Fruit fly (Drosophila melanogaster) whole organism, pupa: ENCODE results near the gene OXA1L.
A peak's percentile ranks its signal among the peaks of the same experiment; 100 is the strongest.

ENCODE experiments used
- CG10348 ChIP-seq: fragments of 200-800 bp; sonication (Bioruptor generic); IDR thresholded peaks from 2 replicates; pipeline ENCODE4 v1.3.6; 2022; ENCODE audit warnings: missing biosample characterization, missing genetic modification characterization
- CG12605 ChIP-seq: fragments of 200-800 bp; sonication (Bioruptor generic); IDR thresholded peaks from 2 replicates; pipeline ENCODE4 v1.3.6; 2022; ENCODE audit warnings: missing biosample characterization, missing genetic modification characterization
- CG13204 ChIP-seq: fragments of 200-800 bp; sonication (Bioruptor generic); optimal IDR thresholded peaks from 2 replicates; lab custom pipeline; 2018; ENCODE audit warnings: missing biosample characterization, mild to moderate bottlenecking, missing genetic modification characterization, moderate library complexity
- CG14655 ChIP-seq: fragments of 200-800 bp; sonication (Bioruptor generic); optimal IDR thresholded peaks from 3 replicates; lab custom pipeline; 2017; ENCODE audit warnings: mild to moderate bottlenecking, missing biosample characterization, missing genetic modification reagents, missing genetic modification characterization
- CG15710 ChIP-seq: fragments of 200-800 bp; sonication (Bioruptor generic); optimal IDR thresholded peaks from 2 replicates; lab custom pipeline; 2018; ENCODE audit warnings: missing biosample characterization, mild to moderate bottlenecking, missing genetic modification characterization, moderate library complexity
- CG17806 ChIP-seq: fragments of 200-800 bp; sonication (Bioruptor generic); optimal IDR thresholded peaks from 2 replicates; lab custom pipeline; 2018; ENCODE audit warnings: missing biosample characterization, mild to moderate bottlenecking, missing genetic modification characterization, moderate library complexity
- CG32121 ChIP-seq: fragments of 200-800 bp; sonication (Bioruptor generic); IDR thresholded peaks from 2 replicates; pipeline ENCODE4 v1.3.6; 2022; ENCODE audit warnings: missing biosample characterization, missing genetic modification characterization
- CG34367 ChIP-seq: fragments of 200-800 bp; sonication (Bioruptor generic); optimal IDR thresholded peaks from 2 replicates; lab custom pipeline; 2018; ENCODE audit warnings: missing biosample characterization, mild to moderate bottlenecking, missing genetic modification characterization
- CG4496 ChIP-seq: fragments of 200-800 bp; sonication (Bioruptor generic); IDR thresholded peaks from 3 replicates; pipeline ENCODE4 v1.3.6; 2022; ENCODE audit warnings: missing biosample characterization, missing genetic modification characterization
- CG8159 ChIP-seq: fragments of 200-800 bp; sonication (Bioruptor generic); optimal IDR thresholded peaks from 3 replicates; lab custom pipeline; 2018; ENCODE audit warnings: missing biosample characterization, mild to moderate bottlenecking, missing genetic modification characterization, moderate library complexity
- CG8301 ChIP-seq: fragments of 200-800 bp; sonication (Bioruptor generic); optimal IDR thresholded peaks from 2 replicates; lab custom pipeline; 2018; ENCODE audit warnings: missing biosample characterization, mild to moderate bottlenecking, missing genetic modification characterization
- CG9948 ChIP-seq: fragments of 200-800 bp; sonication (Bioruptor generic); optimal IDR thresholded peaks from 2 replicates; lab custom pipeline; 2018; ENCODE audit warnings: missing biosample characterization, mild to moderate bottlenecking, missing genetic modification characterization, moderate library complexity
- D1 ChIP-seq: fragments of 200-800 bp; sonication (Bioruptor generic); optimal IDR thresholded peaks from 2 replicates; lab custom pipeline; 2018; ENCODE audit warnings: missing biosample characterization, mild to moderate bottlenecking, missing genetic modification characterization, moderate library complexity
- EcR ChIP-seq: fragments of 200-800 bp; sonication (Bioruptor generic); optimal IDR thresholded peaks from 3 replicates; lab custom pipeline; 2019; ENCODE audit warnings: missing biosample characterization, missing genetic modification characterization, mild to moderate bottlenecking, moderate library complexity, missing genetic modification reagents
- Ets98B ChIP-seq: fragments of 200-800 bp; sonication (Bioruptor generic); IDR thresholded peaks from 2 replicates; pipeline ENCODE4 v1.3.6; 2022; ENCODE audit warnings: missing biosample characterization, missing genetic modification characterization
- Pif1A ChIP-seq: fragments of 200-800 bp; sonication (Bioruptor generic); optimal IDR thresholded peaks from 3 replicates; lab custom pipeline; 2016; ENCODE audit warnings: missing biosample characterization, missing genetic modification characterization
- Pif1B ChIP-seq: fragments of 200-800 bp; sonication (Bioruptor generic); optimal IDR thresholded peaks from 3 replicates; lab custom pipeline; 2016; ENCODE audit warnings: missing biosample characterization, missing genetic modification characterization
- Snoo ChIP-seq: fragments of 200-800 bp; sonication (Bioruptor generic); optimal IDR thresholded peaks from 3 replicates; lab custom pipeline; 2017; ENCODE audit warnings: missing biosample characterization, mild to moderate bottlenecking, missing genetic modification characterization, inconsistent platforms
- fd96Ca ChIP-seq: fragments of 200-800 bp; sonication (Bioruptor generic); IDR thresholded peaks from 3 replicates; pipeline ENCODE4 v1.3.6; 2022; ENCODE audit warnings: missing biosample characterization, missing genetic modification characterization
- gl ChIP-seq: fragments of 200-800 bp; sonication (Bioruptor generic); optimal IDR thresholded peaks from 2 replicates; lab custom pipeline; 2018; ENCODE audit warnings: missing biosample characterization, mild to moderate bottlenecking, missing genetic modification characterization
- rn ChIP-seq: fragments of 200-800 bp; sonication (Bioruptor generic); IDR thresholded peaks from 2 replicates; pipeline ENCODE4 v1.3.6; 2022; ENCODE audit warnings: missing biosample characterization, missing genetic modification characterization

OXA1L gene

DNA sequence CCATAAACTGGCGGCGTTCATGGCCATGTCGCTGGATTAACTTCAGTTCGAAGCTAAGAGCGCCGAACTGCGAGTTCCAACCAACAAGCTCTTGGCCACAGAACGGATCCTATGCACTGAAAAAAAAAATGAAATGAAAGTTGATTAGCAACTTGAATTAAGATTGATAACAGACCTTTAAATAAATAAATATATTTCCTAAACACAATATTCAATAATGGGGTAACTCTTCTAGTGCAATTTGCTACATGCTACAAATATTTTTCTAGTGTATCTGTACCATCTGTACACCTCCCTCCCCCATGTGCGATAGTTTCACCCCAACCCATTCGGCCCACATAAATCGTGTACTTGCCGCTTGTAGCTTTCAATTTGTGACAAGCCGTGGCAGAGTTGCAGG, 23.3 kb upstream of the OXA1L start:
- TF ChIP-seq CG32121 (GFP tag; lab: Robert Waterston, UW): no peak
- TF ChIP-seq CG14655: peak; percentile 5
- peak; percentile 19 for TF ChIP-seq CG8159 (tag; lab: Kevin White, UChicago)
- TF ChIP-seq, all 21 proteins: peak for 2

- TF ChIP-seq gl: peak; percentile 1
- TF ChIP-seq CG15710 (tag; lab: Kevin White, UChicago): no peak
- TF ChIP-seq CG34367: no peak
- TF ChIP-seq CG12605: no peak
- TF ChIP-seq Pif1A (GFP tag; lab: Kevin White, UChicago): no peak
- no peak for TF ChIP-seq EcR (GFP tag; lab: Kevin White, UChicago)
- peak; percentile 62 for TF ChIP-seq CG9948 (tag; lab: Kevin White, UChicago)
- TF ChIP-seq fd96Ca: no peak
- TF ChIP-seq rn (GFP tag; lab: Robert Waterston, UW): no peak
- TF ChIP-seq CG10348: no peak
- no peak for TF ChIP-seq Pif1B (GFP tag; lab: Kevin White, UChicago)
- TF ChIP-seq CG32121 (GFP tag; lab: Robert Waterston, UW): no peak
- peak; percentile 51 for TF ChIP-seq CG8301 (tag; lab: Kevin White, UChicago)
- peak; percentile 63 for TF ChIP-seq CG8159 (tag; lab: Kevin White, UChicago)
- peak; percentile 32; the same call in 1 of the 2 replicates for TF ChIP-seq Ets98B
- peak; percentile 63 for TF ChIP-seq CG17806 (tag; lab: Kevin White, UChicago)
- no peak for TF ChIP-seq Snoo (tag; lab: Kevin White, UChicago)
- TF ChIP-seq CG13204 (GFP tag; lab: Kevin White, UChicago): no peak
- TF ChIP-seq D1: no peak
- peak; percentile 63 for TF ChIP-seq CG14655
- TF ChIP-seq CG4496 (GFP tag; lab: Robert Waterston, UW): peak; percentile 15; the same call in 1 of the 3 replicates
Measured at dm6 chr3L:10904770-10905169, 18.5 kb upstream of the OXA1L start.

- TF ChIP-seq Snoo (tag; lab: Kevin White, UChicago) (peak; percentile 20), CG8301 (tag; lab: Kevin White, UChicago) (peak; percentile 56), fd96Ca (no peak), CG8159 (tag; lab: Kevin White, UChicago) (peak; percentile 5), CG14655 (peak; percentile 81), CG10348 (no peak), CG9948 (tag; lab: Kevin White, UChicago) (peak; percentile 59), D1 (no peak)
Measured at dm6 chr3L:10903449-10903848, 17.2 kb upstream of the OXA1L start.

DNA sequence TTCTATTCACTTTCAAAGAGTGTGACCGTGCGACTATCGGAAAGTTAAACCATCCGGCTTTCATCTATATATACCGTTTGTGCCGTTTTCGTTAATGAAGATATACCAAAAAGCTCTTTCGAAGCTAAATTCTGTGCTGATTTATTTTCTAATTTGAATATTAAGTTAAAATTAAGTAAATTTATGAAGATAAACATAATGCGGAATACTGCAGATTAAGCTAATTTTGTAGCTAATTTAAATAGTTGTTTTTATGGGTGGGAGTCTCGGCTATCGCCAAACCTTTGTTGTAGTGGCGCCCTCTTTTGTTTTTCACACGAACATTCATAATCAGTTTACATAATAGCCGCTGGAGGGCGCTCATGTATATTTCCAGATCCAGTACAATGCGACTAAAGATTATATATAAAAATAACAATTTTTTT, 12.8 kb upstream of the OXA1L start, which contains the start of gene Aps:
TSS of gene Aps (minus strand) at position 37 of the 425 bp plus-strand sequence.
- peak; percentile 26; the same call in 1 of the 3 replicates for TF ChIP-seq CG4496 (GFP tag; lab: Robert Waterston, UW)
- TF ChIP-seq CG17806 (tag; lab: Kevin White, UChicago): no peak
- TF ChIP-seq Snoo (tag; lab: Kevin White, UChicago): no peak
- TF ChIP-seq CG8301 (tag; lab: Kevin White, UChicago): no peak
- TF ChIP-seq Ets98B: no peak
- TF ChIP-seq D1: no peak
- TF ChIP-seq CG13204 (GFP tag; lab: Kevin White, UChicago): no peak
- no peak for TF ChIP-seq fd96Ca
- no peak for TF ChIP-seq CG32121 (GFP tag; lab: Robert Waterston, UW)
- TF ChIP-seq CG12605: no peak
- no peak for TF ChIP-seq EcR (GFP tag; lab: Kevin White, UChicago)
- no peak for TF ChIP-seq CG8159 (tag; lab: Kevin White, UChicago)
- TF ChIP-seq Pif1B (GFP tag; lab: Kevin White, UChicago): peak; percentile 16

DNA sequence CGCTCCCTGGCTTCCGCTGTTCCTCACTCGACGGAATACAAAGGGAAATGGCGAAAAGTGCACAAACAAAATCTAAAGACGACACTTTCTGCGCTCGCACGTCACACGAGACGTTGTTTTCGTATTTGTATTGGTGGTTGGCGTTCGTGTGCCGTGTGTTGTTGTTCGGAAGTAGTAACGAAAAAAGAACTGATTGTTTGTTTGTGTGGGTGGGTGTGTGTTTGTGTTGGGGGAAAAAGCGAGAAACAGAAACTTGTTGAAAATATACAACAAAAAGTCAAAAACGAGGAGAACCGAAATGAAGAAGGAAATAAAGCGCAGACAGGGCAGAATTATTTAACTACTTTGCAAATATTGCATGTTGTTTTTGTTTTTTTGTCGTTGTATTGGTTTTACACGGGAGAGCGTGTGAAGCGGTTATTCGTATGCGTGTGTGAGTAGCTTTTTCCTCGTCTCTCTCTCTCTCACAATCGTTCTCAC, 12.0 kb upstream of the OXA1L start:
- peak; percentile 14 for TF ChIP-seq CG13204 (GFP tag; lab: Kevin White, UChicago)
- TF ChIP-seq CG8301 (tag; lab: Kevin White, UChicago): no peak
- no peak for TF ChIP-seq CG15710 (tag; lab: Kevin White, UChicago)
- peak; percentile 37 for TF ChIP-seq gl
- TF ChIP-seq rn (GFP tag; lab: Robert Waterston, UW): no peak
- TF ChIP-seq CG14655: no peak
- no peak for TF ChIP-seq EcR (GFP tag; lab: Kevin White, UChicago)
- no peak for TF ChIP-seq Snoo (tag; lab: Kevin White, UChicago)
- no peak for TF ChIP-seq CG10348
- peak; percentile 16 for TF ChIP-seq CG8159 (tag; lab: Kevin White, UChicago)
- TF ChIP-seq CG17806 (tag; lab: Kevin White, UChicago): no peak
- no peak for TF ChIP-seq CG4496 (GFP tag; lab: Robert Waterston, UW)
- TF ChIP-seq fd96Ca: no peak
- no peak for TF ChIP-seq CG12605
- TF ChIP-seq CG32121 (GFP tag; lab: Robert Waterston, UW): no peak

DNA sequence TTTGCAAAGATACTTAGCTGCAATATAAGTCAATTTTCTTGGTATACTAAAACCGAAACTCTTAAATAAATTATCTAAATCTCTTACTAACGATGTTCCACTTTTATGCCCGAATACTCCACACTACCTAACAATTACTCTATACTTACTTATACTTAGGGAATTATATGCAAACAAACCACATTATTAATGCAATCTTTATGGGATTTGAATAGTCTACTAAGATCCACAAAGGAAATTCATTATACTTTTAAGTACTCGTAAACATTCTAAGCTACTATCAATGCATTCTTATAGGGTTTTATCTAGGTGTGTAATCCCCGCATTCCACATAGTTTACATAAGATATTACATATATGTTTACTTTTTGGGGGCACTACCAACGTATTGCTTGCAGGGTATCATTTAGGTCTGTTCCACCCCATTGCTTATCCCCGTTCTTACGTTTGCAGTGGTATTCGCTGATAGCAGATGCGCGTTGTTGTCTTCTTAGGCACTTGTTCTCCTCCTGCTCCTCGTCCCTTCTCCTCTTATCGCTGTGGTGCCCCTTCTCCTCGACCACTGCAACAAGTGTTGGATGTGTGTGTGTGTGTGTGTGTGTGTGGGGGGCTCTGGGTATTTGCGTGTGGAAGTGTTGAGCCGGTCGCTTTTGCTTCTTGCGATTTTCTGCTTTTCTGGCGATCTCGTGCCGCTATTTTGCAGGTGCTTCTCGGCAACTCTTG, 11.4 kb upstream of the OXA1L start:
- TF ChIP-seq Ets98B (peak; percentile 53; the same call in 1 of the 2 replicates), EcR (GFP tag; lab: Kevin White, UChicago) (peak; percentile 11), Pif1B (GFP tag; lab: Kevin White, UChicago) (no peak), rn (GFP tag; lab: Robert Waterston, UW) (no peak), CG8159 (tag; lab: Kevin White, UChicago) (no peak), CG4496 (GFP tag; lab: Robert Waterston, UW) (no peak), Snoo (tag; lab: Kevin White, UChicago) (no peak), CG8301 (tag; lab: Kevin White, UChicago) (peak; percentile 43), CG10348 (no peak), CG12605 (peak; percentile 43; the same call in 1 of the 2 replicates), CG14655 (peak; percentile 42)
